Fruit fly (Drosophila melanogaster) whole organism, embryonic: Measurements from ENCODE around the gene Pex2.

Experiments used
- Abd-B ChIP-seq: fragments of 200-800 bp; sonication (Bioruptor generic); optimal IDR thresholded peaks from 2 replicates; lab custom pipeline; 2018; ENCODE audit warnings: missing biosample characterization, mild to moderate bottlenecking, missing genetic modification characterization, moderate library complexity
- CG10147 ChIP-seq: fragments of 200-800 bp; sonication (Bioruptor generic); optimal IDR thresholded peaks from 2 replicates; lab custom pipeline; 2019; ENCODE audit warnings: missing biosample characterization, mild to moderate bottlenecking, missing genetic modification characterization, moderate library complexity
- CG12299 ChIP-seq: fragments of 200-800 bp; sonication (Bioruptor generic); optimal IDR thresholded peaks from 2 replicates; lab custom pipeline; 2018; ENCODE audit warnings: missing biosample characterization, mild to moderate bottlenecking, missing genetic modification characterization
- CG12744 ChIP-seq: fragments of 200-800 bp; sonication (Bioruptor generic); optimal IDR thresholded peaks from 2 replicates; lab custom pipeline; 2016; ENCODE audit warnings: missing biosample characterization, missing genetic modification characterization
- CG13287 ChIP-seq: fragments of 200-800 bp; sonication (Bioruptor generic); IDR thresholded peaks from 2 replicates; pipeline ENCODE4 v1.3.6; 2022; ENCODE audit warnings: missing biosample characterization, missing genetic modification characterization; ENCODE audit not compliant: partially characterized antibody
- CG1603 ChIP-seq: fragments of 200-800 bp; sonication (Bioruptor generic); optimal IDR thresholded peaks from 2 replicates; lab custom pipeline; 2019; ENCODE audit warnings: missing biosample characterization, mild to moderate bottlenecking, missing genetic modification characterization, moderate library complexity
- CG16815 ChIP-seq: fragments of 200-800 bp; sonication (Bioruptor generic); optimal IDR thresholded peaks from 3 replicates; lab custom pipeline; 2017; ENCODE audit warnings: missing biosample characterization, mild to moderate bottlenecking, missing genetic modification characterization
- CG18011 ChIP-seq: fragments of 200-800 bp; sonication (Bioruptor generic); optimal IDR thresholded peaks from 2 replicates; lab custom pipeline; 2017; ENCODE audit warnings: missing biosample characterization, missing genetic modification characterization, mild to moderate bottlenecking, moderate library complexity, missing genotype
- CG2116 ChIP-seq: fragments of 200-800 bp; sonication (Bioruptor generic); optimal IDR thresholded peaks from 3 replicates; lab custom pipeline; 2018; ENCODE audit warnings: missing biosample characterization, mild to moderate bottlenecking, missing genetic modification characterization
- CG2120 ChIP-seq: fragments of 200-800 bp; sonication (Bioruptor generic); optimal IDR thresholded peaks from 3 replicates; lab custom pipeline; 2016; ENCODE audit warnings: missing biosample characterization, missing genetic modification characterization
- CG3163 ChIP-seq: fragments of 200-800 bp; sonication (Bioruptor generic); optimal IDR thresholded peaks from 3 replicates; lab custom pipeline; 2016; ENCODE audit warnings: missing biosample characterization, missing genetic modification characterization
- CG3281 ChIP-seq: fragments of 200-800 bp; sonication (Bioruptor generic); optimal IDR thresholded peaks from 3 replicates; lab custom pipeline; 2017; ENCODE audit warnings: missing biosample characterization, mild to moderate bottlenecking, missing genetic modification characterization
- CG34376 ChIP-seq: fragments of 200-800 bp; sonication (Bioruptor generic); optimal IDR thresholded peaks from 2 replicates; lab custom pipeline; 2018; ENCODE audit warnings: missing biosample characterization, mild to moderate bottlenecking, missing genetic modification characterization
- CG34422 ChIP-seq: fragments of 200-800 bp; sonication (Bioruptor generic); IDR thresholded peaks from 3 replicates; pipeline ENCODE4 v1.3.6; 2022; ENCODE audit warnings: missing biosample characterization, missing genetic modification characterization
- CG3838 ChIP-seq: fragments of 200-800 bp; sonication (Bioruptor generic); optimal IDR thresholded peaks from 3 replicates; lab custom pipeline; 2016; ENCODE audit warnings: missing biosample characterization, missing genetic modification characterization
- CG6683 ChIP-seq: fragments of 200-800 bp; sonication (Bioruptor generic); optimal IDR thresholded peaks from 2 replicates; lab custom pipeline; 2017; ENCODE audit warnings: missing biosample characterization, mild to moderate bottlenecking, missing genetic modification characterization, missing genetic modification reagents
- CG7839 ChIP-seq: fragments of 200-800 bp; sonication (Bioruptor generic); optimal IDR thresholded peaks from 3 replicates; lab custom pipeline; 2018; ENCODE audit warnings: missing biosample characterization, mild to moderate bottlenecking, missing genetic modification characterization, moderate library complexity
- CG9727 ChIP-seq: fragments of 200-800 bp; sonication (Bioruptor generic); optimal IDR thresholded peaks from 3 replicates; lab custom pipeline; 2017; ENCODE audit warnings: missing biosample characterization, mild to moderate bottlenecking, missing genetic modification characterization
- Chrac-16 ChIP-seq: fragments of 200-800 bp; sonication (Bioruptor generic); optimal IDR thresholded peaks from 3 replicates; lab custom pipeline; 2016; ENCODE audit warnings: missing biosample characterization, missing genetic modification characterization
- Dll ChIP-seq: fragments of 200-800 bp; sonication (Bioruptor generic); IDR thresholded peaks from 4 replicates; pipeline ENCODE4 v1.3.6; 2022; ENCODE audit warnings: missing biosample characterization, missing genetic modification characterization; ENCODE audit not compliant: partially characterized antibody
- Dp ChIP-seq: fragments of 200-800 bp; sonication (Bioruptor generic); optimal IDR thresholded peaks from 2 replicates; lab custom pipeline; 2018; ENCODE audit warnings: missing biosample characterization, mild to moderate bottlenecking, missing genetic modification characterization, moderate library complexity
- E2f2 ChIP-seq: fragments of 200-800 bp; sonication (Bioruptor generic); IDR thresholded peaks from 2 replicates; pipeline ENCODE4 v1.3.6; 2022; ENCODE audit warnings: missing biosample characterization, missing genetic modification characterization
- Ets97D ChIP-seq: fragments of 200-800 bp; sonication (Bioruptor generic); optimal IDR thresholded peaks from 3 replicates; lab custom pipeline; 2016; ENCODE audit warnings: missing biosample characterization, missing genetic modification characterization
- Hmx ChIP-seq: fragments of 200-800 bp; sonication (Bioruptor generic); optimal IDR thresholded peaks from 2 replicates; lab custom pipeline; 2016; ENCODE audit warnings: missing biosample characterization, missing genetic modification characterization
- Hr51 ChIP-seq, 2 experiments: fragments of 200-800 bp; sonication (Bioruptor generic); optimal IDR thresholded peaks; 2 replicates in 1 of 2; 3 replicates in 1 of 2; lab custom pipeline; 2016 to 2018; ENCODE audit warnings: missing biosample characterization in 2 of 2, missing genetic modification characterization in 2 of 2, mild to moderate bottlenecking in 1 of 2, moderate library complexity in 1 of 2
- Jarid2 ChIP-seq: fragments of 200-800 bp; sonication (Bioruptor generic); optimal IDR thresholded peaks from 3 replicates; lab custom pipeline; 2017; ENCODE audit warnings: mild to moderate bottlenecking, missing biosample characterization, missing genetic modification reagents, missing genetic modification characterization
- Med ChIP-seq: fragments of 200-800 bp; sonication (Bioruptor generic); peaks from one replicate; lab custom pipeline; 2016; ENCODE audit warnings: missing biosample characterization, missing genetic modification characterization, mild to moderate bottlenecking, inconsistent platforms, moderate library complexity
- Opbp ChIP-seq: fragments of 200-800 bp; sonication (Bioruptor generic); IDR thresholded peaks from 3 replicates; pipeline ENCODE4 v1.3.6; 2022; ENCODE audit warnings: missing biosample characterization, missing genetic modification characterization; ENCODE audit not compliant: partially characterized antibody
- Sox102F ChIP-seq: fragments of 200-800 bp; sonication (Bioruptor generic); optimal IDR thresholded peaks from 2 replicates; lab custom pipeline; 2018; ENCODE audit warnings: missing biosample characterization, mild to moderate bottlenecking, missing genetic modification characterization, moderate library complexity
- TFAM ChIP-seq: fragments of 200-800 bp; sonication (Bioruptor generic); optimal IDR thresholded peaks from 2 replicates; lab custom pipeline; 2017; ENCODE audit warnings: missing biosample characterization, missing genetic modification characterization, inconsistent platforms
- aop ChIP-seq: fragments of 200-800 bp; sonication (Bioruptor generic); IDR thresholded peaks from 2 replicates; pipeline ENCODE4 v1.3.6; 2022; ENCODE audit warnings: missing biosample characterization, missing genetic modification characterization
- bbx ChIP-seq: fragments of 200-800 bp; sonication (Bioruptor generic); IDR thresholded peaks from 2 replicates; pipeline ENCODE4 v1.3.6; 2022; ENCODE audit warnings: missing biosample characterization, missing genetic modification characterization; ENCODE audit not compliant: partially characterized antibody
- bsh ChIP-seq, 2 experiments: fragments of 200-800 bp; sonication (Bioruptor generic); optimal IDR thresholded peaks; 2 replicates each; lab custom pipeline; 2017 to 2018; ENCODE audit warnings: mild to moderate bottlenecking in 2 of 2, missing biosample characterization in 2 of 2, missing genetic modification characterization in 2 of 2, moderate library complexity in 1 of 2
- cwo ChIP-seq: fragments of 200-800 bp; sonication (Bioruptor generic); optimal IDR thresholded peaks from 3 replicates; lab custom pipeline; 2017; ENCODE audit warnings: missing biosample characterization, missing genetic modification characterization, mild to moderate bottlenecking, moderate library complexity, missing genetic modification reagents
- danr ChIP-seq: fragments of 200-800 bp; sonication (Bioruptor generic); IDR thresholded peaks from 2 replicates; pipeline ENCODE4 v1.3.6; 2022; ENCODE audit warnings: missing biosample characterization, missing genetic modification characterization
- grn ChIP-seq: fragments of 200-800 bp; sonication (Bioruptor generic); optimal IDR thresholded peaks from 3 replicates; lab custom pipeline; 2017; ENCODE audit warnings: missing biosample characterization, missing genetic modification characterization
- gsb-n ChIP-seq: fragments of 200-800 bp; sonication (Bioruptor generic); optimal IDR thresholded peaks from 3 replicates; lab custom pipeline; 2018; ENCODE audit warnings: missing biosample characterization, mild to moderate bottlenecking, missing genetic modification characterization
- lilli ChIP-seq: fragments of 200-800 bp; sonication (Bioruptor generic); optimal IDR thresholded peaks from 3 replicates; lab custom pipeline; 2016; ENCODE audit warnings: missing biosample characterization, missing genetic modification characterization
- nerfin-2 ChIP-seq: fragments of 200-800 bp; sonication (Bioruptor generic); IDR thresholded peaks from 2 replicates; pipeline ENCODE4 v1.3.6; 2022; ENCODE audit warnings: missing biosample characterization, missing genetic modification characterization; ENCODE audit not compliant: partially characterized antibody
- odd ChIP-seq: fragments of 200-800 bp; sonication (Bioruptor generic); optimal IDR thresholded peaks from 2 replicates; lab custom pipeline; 2017; ENCODE audit warnings: missing biosample characterization, mild to moderate bottlenecking, missing genetic modification characterization
- rib ChIP-seq: fragments of 200-800 bp; sonication (Bioruptor generic); IDR thresholded peaks from 2 replicates; pipeline ENCODE4 v1.3.6; 2022; ENCODE audit warnings: missing biosample characterization, missing genetic modification characterization
- scrt ChIP-seq: fragments of 200-800 bp; sonication (Bioruptor generic); optimal IDR thresholded peaks from 2 replicates; lab custom pipeline; 2018; ENCODE audit warnings: missing biosample characterization, mild to moderate bottlenecking, missing genetic modification characterization, moderate library complexity
- sens ChIP-seq: fragments of 200-800 bp; sonication (Bioruptor generic); peaks from one replicate; lab custom pipeline; 2016; ENCODE audit warnings: missing biosample characterization, missing genetic modification characterization
- shn ChIP-seq: fragments of 200-800 bp; sonication (Bioruptor generic); optimal IDR thresholded peaks from 3 replicates; lab custom pipeline; 2016; ENCODE audit warnings: missing biosample characterization, missing genetic modification characterization
- sna ChIP-seq: fragments of 200-800 bp; sonication (Bioruptor generic); IDR thresholded peaks from 2 replicates; pipeline ENCODE4 v1.3.6; 2022; ENCODE audit warnings: missing biosample characterization, missing genetic modification characterization; ENCODE audit not compliant: partially characterized antibody
- tin ChIP-seq: fragments of 200-800 bp; sonication (Bioruptor generic); optimal IDR thresholded peaks from 3 replicates; lab custom pipeline; 2016; ENCODE audit warnings: missing biosample characterization, missing genetic modification characterization
- twi ChIP-seq: fragments of 200-800 bp; optimal IDR thresholded peaks from 2 replicates; lab custom pipeline; 2019; ENCODE audit warnings: missing biosample characterization, mild to moderate bottlenecking, missing genetic modification characterization, moderate library complexity
- unpg ChIP-seq: fragments of 200-800 bp; sonication (Bioruptor generic); optimal IDR thresholded peaks from 3 replicates; lab custom pipeline; 2018; ENCODE audit warnings: missing biosample characterization, mild to moderate bottlenecking, missing genetic modification characterization, moderate library complexity
- vvl ChIP-seq: fragments of 200-800 bp; sonication (Bioruptor generic); IDR thresholded peaks from 2 replicates; pipeline ENCODE4 v1.3.6; 2022; ENCODE audit warnings: missing biosample characterization, missing genetic modification characterization

The Pex2 gene

DNA sequence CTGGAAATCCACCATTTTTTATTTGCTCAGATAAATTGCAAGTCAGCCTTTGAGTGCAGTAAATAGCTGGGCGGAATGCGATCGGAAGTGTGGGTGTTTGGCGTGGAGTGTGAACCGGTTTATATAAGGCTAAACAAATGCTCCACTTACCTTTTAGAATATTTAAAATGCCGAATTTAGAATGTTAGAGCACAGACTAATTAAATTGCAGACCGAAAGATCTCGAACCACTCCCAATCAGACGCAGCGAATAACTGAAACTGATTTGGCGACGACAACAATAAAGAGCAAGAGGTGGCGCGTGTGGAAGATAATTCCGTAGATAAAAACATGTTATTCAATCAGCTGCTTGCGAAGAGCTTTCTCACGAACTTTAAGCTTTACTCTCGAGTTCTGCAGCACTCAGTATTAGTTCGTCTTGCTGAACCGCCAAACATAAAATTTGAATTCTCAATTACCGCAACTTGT, 21.8 kb downstream of the Pex2 start, which contains the start of gene Idh (continued):
- TF ChIP-seq CG34422 (GFP tag; lab: Robert Waterston, UW) = peak; percentile 71; the same call in 1 of the 3 replicates
- TF ChIP-seq CG18011 = peak; percentile 99
- peak; percentile 2 for TF ChIP-seq CG1603 (tag; lab: Kevin White, UChicago)
- peak; percentile 48 for TF ChIP-seq scrt (GFP tag; lab: Kevin White, UChicago)
- TF ChIP-seq Dp (GFP tag; lab: Kevin White, UChicago) = peak; percentile 99
- TF ChIP-seq grn = peak; percentile 54
- peak; percentile 78 for TF ChIP-seq sens
- TF ChIP-seq CG10147 (GFP tag; lab: Kevin White, UChicago) = peak; percentile 5
- peak in 1 of 2 experiments; percentile 29 for TF ChIP-seq Hr51 (GFP tag; optimal IDR thresholded peaks at IDR 0.05; lab: Kevin White, UChicago)
- no peak for TF ChIP-seq bsh (GFP tag; optimal IDR thresholded peaks at IDR 0.05; lab: Kevin White, UChicago)
- TF ChIP-seq CG12299 (tag; lab: Kevin White, UChicago) = peak; percentile 5
- no peak for TF ChIP-seq shn
- TF ChIP-seq twi (tag; lab: Kevin White, UChicago) = no peak
- TF ChIP-seq danr (GFP tag; lab: Robert Waterston, UW) = no peak
- no peak for TF ChIP-seq CG3838 (GFP tag; lab: Kevin White, UChicago)
- peak; percentile 13 for TF ChIP-seq Abd-B (GFP tag; lab: Kevin White, UChicago)
- peak; percentile 30 for TF ChIP-seq Sox102F (GFP tag; lab: Kevin White, UChicago)
- peak; percentile 96 for TF ChIP-seq CG34376 (GFP tag; lab: Kevin White, UChicago)
- TF ChIP-seq rib (GFP tag; lab: Robert Waterston, UW) = peak; percentile 57; the same call in 1 of the 2 replicates
- no peak for TF ChIP-seq Chrac-16 (GFP tag; lab: Kevin White, UChicago)
- peak; percentile 28 for TF ChIP-seq CG7839 (tag; lab: Kevin White, UChicago)
- peak; percentile 20 for TF ChIP-seq gsb-n (tag; lab: Kevin White, UChicago)
- no peak for TF ChIP-seq CG12744
- TF ChIP-seq unpg (GFP tag; lab: Kevin White, UChicago) = peak; percentile 21
- peak; percentile 62 for TF ChIP-seq CG3163 (GFP tag; lab: Kevin White, UChicago)
- TF ChIP-seq CG2116 (GFP tag; lab: Kevin White, UChicago) = no peak
- TF ChIP-seq CG13287 = peak; percentile 74
- TF ChIP-seq CG2120 (GFP tag; lab: Kevin White, UChicago) = peak; percentile 23
- TF ChIP-seq CG6683 (GFP tag; lab: Kevin White, UChicago) = peak; percentile 5
- TF ChIP-seq tin (GFP tag; lab: Kevin White, UChicago) = no peak
- TF ChIP-seq nerfin-2 (GFP tag; lab: Robert Waterston, UW) = peak; percentile 38; the same call in 1 of the 2 replicates
- TF ChIP-seq Opbp (GFP tag; lab: Robert Waterston, UW) = 0 out of 3 replicates have a peak, but pooled peaks have one; percentile 29
- TF ChIP-seq Jarid2 = peak; percentile 88
- TF ChIP-seq CG16815 = no peak
- TF ChIP-seq Dll (GFP tag; lab: Robert Waterston, UW) = peak; percentile 36; the same call in 1 of the 4 replicates
- no peak for TF ChIP-seq TFAM (GFP tag; lab: Kevin White, UChicago)
- TF ChIP-seq CG3281 (GFP tag; lab: Kevin White, UChicago) = peak; percentile 42
- no peak for TF ChIP-seq Ets97D (GFP tag; lab: Kevin White, UChicago)
- TF ChIP-seq CG9727 = no peak
- TF ChIP-seq vvl (GFP tag; lab: Robert Waterston, UW) = peak; percentile 52; the same call in 1 of the 2 replicates
- no peak for TF ChIP-seq Hmx (GFP tag; lab: Kevin White, UChicago)
- TF ChIP-seq cwo = no peak
- no peak for TF ChIP-seq aop (GFP tag; lab: Robert Waterston, UW)
- TF ChIP-seq E2f2 (GFP tag; lab: Robert Waterston, UW) = peak; percentile 100
- peak; percentile 65 for TF ChIP-seq bbx (GFP tag; lab: Robert Waterston, UW)
- TF ChIP-seq Med = peak; percentile 92
- peak; percentile 2 for TF ChIP-seq lilli
- peak; percentile 57; the same call in 1 of the 2 replicates for TF ChIP-seq sna (GFP tag; lab: Robert Waterston, UW)
- peak; percentile 29 for TF ChIP-seq odd (GFP tag; lab: Kevin White, UChicago)
